Fruit fly (Drosophila melanogaster) whole organism, embryonic: Measurements from ENCODE around the gene WRNexo.
A peak's percentile ranks its signal among the peaks of the same experiment; 100 is the strongest.

Experiments
- Abd-B ChIP-seq: fragments of 200-800 bp; sonication (Bioruptor generic); optimal IDR thresholded peaks from 2 replicates; lab custom pipeline; 2018; ENCODE audit warnings: missing biosample characterization, mild to moderate bottlenecking, missing genetic modification characterization, moderate library complexity
- CG1024 ChIP-seq: fragments of 200-800 bp; sonication (Bioruptor generic); IDR thresholded peaks from 2 replicates; pipeline ENCODE4 v1.3.6; 2022; ENCODE audit warnings: missing biosample characterization, missing genetic modification characterization
- CG10654 ChIP-seq: fragments of 200-800 bp; sonication (Bioruptor generic); optimal IDR thresholded peaks from 2 replicates; lab custom pipeline; 2016; ENCODE audit warnings: missing biosample characterization, missing genetic modification characterization
- CG12219 ChIP-seq: fragments of 200-800 bp; sonication (Bioruptor generic); optimal IDR thresholded peaks from 3 replicates; lab custom pipeline; 2018; ENCODE audit warnings: missing biosample characterization, mild to moderate bottlenecking, missing genetic modification characterization
- CG14441 ChIP-seq: fragments of 200-800 bp; sonication (Bioruptor generic); IDR thresholded peaks from 2 replicates; pipeline ENCODE4 v1.3.6; 2022; ENCODE audit warnings: missing biosample characterization, missing genetic modification characterization
- CG17912 ChIP-seq: fragments of 200-800 bp; sonication (Bioruptor generic); optimal IDR thresholded peaks from 2 replicates; lab custom pipeline; 2018; ENCODE audit warnings: missing biosample characterization, mild to moderate bottlenecking, missing genetic modification characterization
- CG1792 ChIP-seq: fragments of 200-800 bp; sonication (Bioruptor generic); optimal IDR thresholded peaks from 2 replicates; lab custom pipeline; 2016; ENCODE audit warnings: missing biosample characterization, missing genetic modification characterization
- CG18011 ChIP-seq: fragments of 200-800 bp; sonication (Bioruptor generic); optimal IDR thresholded peaks from 2 replicates; lab custom pipeline; 2017; ENCODE audit warnings: missing biosample characterization, missing genetic modification characterization, mild to moderate bottlenecking, moderate library complexity, missing genotype
- CG2678 ChIP-seq: fragments of 200-800 bp; sonication (Bioruptor generic); optimal IDR thresholded peaks from 3 replicates; lab custom pipeline; 2019; ENCODE audit warnings: missing biosample characterization, mild to moderate bottlenecking, missing genetic modification characterization, moderate library complexity
- CG3281 ChIP-seq: fragments of 200-800 bp; sonication (Bioruptor generic); optimal IDR thresholded peaks from 3 replicates; lab custom pipeline; 2017; ENCODE audit warnings: missing biosample characterization, mild to moderate bottlenecking, missing genetic modification characterization
- CG43689 ChIP-seq: fragments of 200-800 bp; sonication (Bioruptor generic); IDR thresholded peaks from 2 replicates; pipeline ENCODE4 v1.3.6; 2022; ENCODE audit warnings: missing biosample characterization, missing genetic modification characterization
- CG4404 ChIP-seq: fragments of 200-800 bp; sonication (Bioruptor generic); IDR thresholded peaks from 2 replicates; pipeline ENCODE4 v1.3.6; 2022; ENCODE audit warnings: missing biosample characterization, missing genetic modification characterization
- CG7839 ChIP-seq: fragments of 200-800 bp; sonication (Bioruptor generic); optimal IDR thresholded peaks from 3 replicates; lab custom pipeline; 2018; ENCODE audit warnings: missing biosample characterization, mild to moderate bottlenecking, missing genetic modification characterization, moderate library complexity
- CG8281 ChIP-seq: fragments of 200-800 bp; sonication (Bioruptor generic); optimal IDR thresholded peaks from 2 replicates; lab custom pipeline; 2018; ENCODE audit warnings: missing biosample characterization, mild to moderate bottlenecking, missing genetic modification characterization, moderate library complexity
- CG8388 ChIP-seq: fragments of 200-800 bp; sonication (Bioruptor generic); optimal IDR thresholded peaks from 2 replicates; lab custom pipeline; 2019; ENCODE audit warnings: missing biosample characterization, mild to moderate bottlenecking, missing genetic modification characterization, moderate library complexity
- D19B ChIP-seq: fragments of 200-800 bp; sonication (Bioruptor generic); optimal IDR thresholded peaks from 2 replicates; lab custom pipeline; 2017; ENCODE audit warnings: missing biosample characterization, mild to moderate bottlenecking, missing genetic modification characterization
- Dip3 ChIP-seq: fragments of 200-800 bp; sonication (Bioruptor generic); optimal IDR thresholded peaks from 3 replicates; lab custom pipeline; 2016; ENCODE audit warnings: missing biosample characterization, missing genetic modification characterization
- Doc2 ChIP-seq: fragments of 200-800 bp; sonication (Bioruptor generic); IDR thresholded peaks from 2 replicates; pipeline ENCODE4 v1.3.6; 2022; ENCODE audit warnings: missing biosample characterization, missing genetic modification characterization
- Doc3 ChIP-seq: fragments of 200-800 bp; sonication (Bioruptor generic); IDR thresholded peaks from 3 replicates; pipeline ENCODE4 v1.3.6; 2022; ENCODE audit warnings: missing biosample characterization, missing genetic modification characterization; ENCODE audit not compliant: partially characterized antibody
- E2f1 ChIP-seq: fragments of 200-800 bp; sonication (Bioruptor generic); IDR thresholded peaks from 2 replicates; pipeline ENCODE4 v1.3.6; 2022; ENCODE audit warnings: missing biosample characterization, missing genetic modification characterization
- E2f2 ChIP-seq: fragments of 200-800 bp; sonication (Bioruptor generic); IDR thresholded peaks from 2 replicates; pipeline ENCODE4 v1.3.6; 2022; ENCODE audit warnings: missing biosample characterization, missing genetic modification characterization
- Ets97D ChIP-seq: fragments of 200-800 bp; sonication (Bioruptor generic); optimal IDR thresholded peaks from 3 replicates; lab custom pipeline; 2016; ENCODE audit warnings: missing biosample characterization, missing genetic modification characterization
- Fer2 ChIP-seq: fragments of 200-800 bp; sonication (Bioruptor generic); optimal IDR thresholded peaks from 2 replicates; lab custom pipeline; 2018; ENCODE audit warnings: missing biosample characterization, mild to moderate bottlenecking, missing genetic modification characterization, moderate library complexity
- HLHmδ ChIP-seq: fragments of 200-800 bp; sonication (Bioruptor generic); optimal IDR thresholded peaks from 2 replicates; lab custom pipeline; 2018; ENCODE audit warnings: missing biosample characterization, mild to moderate bottlenecking, missing genetic modification characterization, moderate library complexity
- Kr ChIP-seq: fragments of 200-800 bp; sonication (Bioruptor generic); optimal IDR thresholded peaks from 2 replicates; lab custom pipeline; 2017; ENCODE audit warnings: missing biosample characterization, mild to moderate bottlenecking, missing genetic modification characterization
- Lhr ChIP-seq: fragments of 200-800 bp; sonication (Bioruptor generic); optimal IDR thresholded peaks from 3 replicates; lab custom pipeline; 2017; ENCODE audit warnings: mild to moderate bottlenecking, missing biosample characterization, missing genetic modification reagents, missing genetic modification characterization
- Mes4 ChIP-seq: fragments of 200-800 bp; sonication (Bioruptor generic); optimal IDR thresholded peaks from 2 replicates; lab custom pipeline; 2016; ENCODE audit warnings: missing biosample characterization, missing genetic modification characterization
- NC2β ChIP-seq: fragments of 200-800 bp; sonication (Bioruptor generic); optimal IDR thresholded peaks from 2 replicates; lab custom pipeline; 2016; ENCODE audit warnings: missing biosample characterization, missing genetic modification characterization
- Optix ChIP-seq: fragments of 200-800 bp; sonication (Bioruptor generic); IDR thresholded peaks from 3 replicates; pipeline ENCODE4 v1.3.6; 2022; ENCODE audit warnings: missing biosample characterization, missing genetic modification characterization
- Trl ChIP-seq, 3 experiments: fragments of >200 bp in 2 of 3; fragments of 200-800 bp in 1 of 3; sonication (Bioruptor generic) in 1 of 3; optimal IDR thresholded peaks; 2 replicates in 1 of 3; 3 replicates in 2 of 3; lab custom pipeline; 2016 to 2017; ENCODE audit warnings: missing biosample characterization in 1 of 3, missing genetic modification characterization in 1 of 3
- al ChIP-seq: fragments of 200-800 bp; sonication (Bioruptor generic); IDR thresholded peaks from 2 replicates; pipeline ENCODE4 v1.3.6; 2022; ENCODE audit warnings: missing biosample characterization, missing genetic modification characterization
- chif ChIP-seq, 2 experiments: fragments of 200-800 bp; sonication (Bioruptor generic); optimal IDR thresholded peaks; 3 replicates each; lab custom pipeline; 2016; ENCODE audit warnings: missing biosample characterization in 2 of 2, missing genetic modification characterization in 2 of 2
- chn ChIP-seq: fragments of 200-800 bp; sonication (Bioruptor generic); optimal IDR thresholded peaks from 2 replicates; lab custom pipeline; 2016; ENCODE audit warnings: missing biosample characterization, missing genetic modification characterization
- disco-r ChIP-seq: fragments of 200-800 bp; sonication (Bioruptor generic); optimal IDR thresholded peaks from 2 replicates; lab custom pipeline; 2016; ENCODE audit warnings: missing biosample characterization, missing genetic modification characterization
- dmrt99B ChIP-seq: fragments of 200-800 bp; sonication (Bioruptor generic); optimal IDR thresholded peaks from 2 replicates; lab custom pipeline; 2018; ENCODE audit warnings: missing biosample characterization, mild to moderate bottlenecking, missing genetic modification characterization, moderate library complexity
- ems ChIP-seq: fragments of 200-800 bp; sonication (Bioruptor generic); optimal IDR thresholded peaks from 3 replicates; lab custom pipeline; 2016; ENCODE audit warnings: missing biosample characterization, missing genetic modification characterization
- eyg ChIP-seq: fragments of 200-800 bp; sonication (Bioruptor generic); optimal IDR thresholded peaks from 3 replicates; lab custom pipeline; 2016; ENCODE audit warnings: missing biosample characterization, missing genetic modification characterization
- fu2 ChIP-seq: fragments of 200-800 bp; sonication (Bioruptor generic); optimal IDR thresholded peaks from 2 replicates; lab custom pipeline; 2016; ENCODE audit warnings: missing biosample characterization, missing genetic modification characterization
- insv ChIP-seq, 2 experiments: fragments of 200-800 bp; sonication (Bioruptor generic); optimal IDR thresholded peaks; 3 replicates each; lab custom pipeline; 2016 to 2018; ENCODE audit warnings: missing biosample characterization in 2 of 2, missing genetic modification characterization in 2 of 2
- lilli ChIP-seq: fragments of 200-800 bp; sonication (Bioruptor generic); optimal IDR thresholded peaks from 3 replicates; lab custom pipeline; 2016; ENCODE audit warnings: missing biosample characterization, missing genetic modification characterization
- lov ChIP-seq, 2 experiments: fragments of 200-800 bp in 1 of 2; fragments of >200 bp in 1 of 2; sonication (Bioruptor generic) in 1 of 2; IDR thresholded peaks in 1 of 2; optimal IDR thresholded peaks in 1 of 2; 2 replicates in 1 of 2; 3 replicates in 1 of 2; pipeline versions ENCODE4 v1.3.6 to Lab custom; 2017 to 2022; ENCODE audit warnings: missing biosample characterization in 1 of 2, missing genetic modification characterization in 1 of 2
- pho ChIP-seq: fragments of 200-800 bp; sonication (Bioruptor generic); optimal IDR thresholded peaks from 2 replicates; lab custom pipeline; 2016; ENCODE audit warnings: missing biosample characterization, missing genetic modification characterization
- pita ChIP-seq: fragments of 200-800 bp; sonication (Bioruptor generic); optimal IDR thresholded peaks from 2 replicates; lab custom pipeline; 2017; ENCODE audit warnings: missing biosample characterization, mild to moderate bottlenecking, missing genetic modification characterization
- pum ChIP-seq: fragments of 200-800 bp; sonication (Bioruptor generic); optimal IDR thresholded peaks from 2 replicates; lab custom pipeline; 2016; ENCODE audit warnings: missing biosample characterization, missing genetic modification characterization
- rib ChIP-seq: fragments of 200-800 bp; sonication (Bioruptor generic); IDR thresholded peaks from 2 replicates; pipeline ENCODE4 v1.3.6; 2022; ENCODE audit warnings: missing biosample characterization, missing genetic modification characterization
- sens ChIP-seq: fragments of 200-800 bp; sonication (Bioruptor generic); peaks from one replicate; lab custom pipeline; 2016; ENCODE audit warnings: missing biosample characterization, missing genetic modification characterization
- vvl ChIP-seq: fragments of 200-800 bp; sonication (Bioruptor generic); IDR thresholded peaks from 2 replicates; pipeline ENCODE4 v1.3.6; 2022; ENCODE audit warnings: missing biosample characterization, missing genetic modification characterization
- zfh2 ChIP-seq: fragments of 200-800 bp; sonication (Bioruptor generic); optimal IDR thresholded peaks from 2 replicates; lab custom pipeline; 2016; ENCODE audit warnings: missing biosample characterization, missing genetic modification characterization

WRNexo gene

dm6 chr3R:18314824-18315690 is 50.9 kb downstream of the WRNexo start (continued):
- TF ChIP-seq pum (GFP tag; lab: Kevin White, UChicago) = peak; percentile 6
- TF ChIP-seq CG7839 = peak; percentile 36
- TF ChIP-seq E2f1 (GFP tag; lab: Robert Waterston, UW) = peak; percentile 43; the same call in 1 of the 2 replicates
- peak; percentile 14 for TF ChIP-seq Dip3 (GFP tag; lab: Kevin White, UChicago)
- peak; percentile 82 for TF ChIP-seq sens (GFP tag; lab: Kevin White, UChicago)
- no peak for TF ChIP-seq CG10654 (GFP tag; lab: Kevin White, UChicago)
- peak; percentile 41 for TF ChIP-seq zfh2 (GFP tag; lab: Kevin White, UChicago)
- TF ChIP-seq D19B (GFP tag; lab: Kevin White, UChicago) = no peak
- TF ChIP-seq NC2β (GFP tag; lab: Kevin White, UChicago) = no peak
- TF ChIP-seq Abd-B (GFP tag; lab: Kevin White, UChicago) = no peak
- TF ChIP-seq HLHmδ (GFP tag; lab: Kevin White, UChicago) = no peak
- TF ChIP-seq CG2678 (tag; lab: Kevin White, UChicago) = peak; percentile 46
- TF ChIP-seq Optix (GFP tag; lab: Robert Waterston, UW) = no peak
- TF ChIP-seq CG1792 (GFP tag; lab: Kevin White, UChicago) = peak; percentile 18
- TF ChIP-seq chif (GFP tag; optimal IDR thresholded peaks at IDR 0.05; lab: Kevin White, UChicago) = no peak
- TF ChIP-seq Doc3 (GFP tag; lab: Robert Waterston, UW) = no peak
- TF ChIP-seq CG18011 (GFP tag; lab: Kevin White, UChicago) = peak; percentile 14
- no peak for TF ChIP-seq Lhr (GFP tag; lab: Kevin White, UChicago)
- TF ChIP-seq Mes4 = no peak
- TF ChIP-seq pita (GFP tag; lab: Kevin White, UChicago) = no peak
- TF ChIP-seq lov (optimal IDR thresholded peaks at IDR 0.05; lab: Kevin White, UChicago) = no peak
- 0 out of 3 replicates have a peak, but pooled peaks have one; percentile 47 for TF ChIP-seq lov (GFP tag; IDR thresholded peaks at IDR 0.05; lab: Robert Waterston, UW)
- TF ChIP-seq disco-r (GFP tag; lab: Kevin White, UChicago) = peak; percentile 30
- TF ChIP-seq chn (GFP tag; lab: Kevin White, UChicago) = peak; percentile 19
- no peak for TF ChIP-seq CG3281 (GFP tag; lab: Kevin White, UChicago)
- peak; percentile 62 to 66 for TF ChIP-seq Trl (optimal IDR thresholded peaks at IDR 0.05; lab: Kevin White, UChicago)
- TF ChIP-seq Trl (GFP tag; optimal IDR thresholded peaks at IDR 0.05; lab: Kevin White, UChicago) = peak; percentile 2
- TF ChIP-seq pho (GFP tag; lab: Kevin White, UChicago) = peak; percentile 20
- TF ChIP-seq CG17912 (GFP tag; lab: Kevin White, UChicago) = no peak
- no peak for TF ChIP-seq CG8281 (tag; lab: Kevin White, UChicago)
- no peak for TF ChIP-seq Kr (GFP tag; lab: Kevin White, UChicago)
- TF ChIP-seq ems (GFP tag; lab: Kevin White, UChicago) = peak; percentile 21
- no peak for TF ChIP-seq fu2
- TF ChIP-seq al (GFP tag; lab: Robert Waterston, UW) = 0 out of 2 replicates have a peak, but pooled peaks have one; percentile 5
- TF ChIP-seq Doc2 (GFP tag; lab: Robert Waterston, UW) = no peak
- TF ChIP-seq CG12219 (GFP tag; lab: Kevin White, UChicago) = no peak
- TF ChIP-seq Ets97D (GFP tag; lab: Kevin White, UChicago) = peak; percentile 34
- no peak for TF ChIP-seq CG8388 (GFP tag; lab: Kevin White, UChicago)
- no peak for TF ChIP-seq CG1024 (GFP tag; lab: Robert Waterston, UW)
- TF ChIP-seq CG43689 (GFP tag; lab: Robert Waterston, UW) = no peak
- peak; percentile 15 for TF ChIP-seq dmrt99B
- TF ChIP-seq lilli = peak; percentile 36
- peak; percentile 46; the same call in 1 of the 2 replicates for TF ChIP-seq CG14441 (GFP tag; lab: Robert Waterston, UW)
- TF ChIP-seq rib (GFP tag; lab: Robert Waterston, UW) = no peak
- TF ChIP-seq insv (GFP tag; optimal IDR thresholded peaks at IDR 0.05; lab: Kevin White, UChicago) = no peak
- TF ChIP-seq E2f2 = no peak; the same call in 1 of the 2 replicates
- TF ChIP-seq Fer2 (tag; lab: Kevin White, UChicago) = no peak
- no peak for TF ChIP-seq eyg (GFP tag; lab: Kevin White, UChicago)
- peak; percentile 69; the same call in 1 of the 2 replicates for TF ChIP-seq vvl (GFP tag; lab: Robert Waterston, UW)
- TF ChIP-seq CG4404 (GFP tag; lab: Robert Waterston, UW) = no peak
